Fruit fly (Drosophila melanogaster) whole organism, embryonic: ENCODE data around the gene CG31104.

Experiments used
- ATbp ChIP-seq: fragments of 200-800 bp; sonication (Bioruptor generic); optimal IDR thresholded peaks from 2 replicates; lab custom pipeline; 2017; ENCODE audit warnings: missing biosample characterization, mild to moderate bottlenecking, missing genetic modification characterization, missing genetic modification reagents
- Antp ChIP-seq: fragments of 200-800 bp; sonication (Bioruptor generic); optimal IDR thresholded peaks from 3 replicates; lab custom pipeline; 2016; ENCODE audit warnings: missing biosample characterization, missing genetic modification characterization
- Bgb ChIP-seq: fragments of 200-800 bp; sonication (Bioruptor generic); IDR thresholded peaks from 2 replicates; pipeline ENCODE4 v1.3.6; 2022; ENCODE audit warnings: missing biosample characterization, missing genetic modification characterization; ENCODE audit not compliant: partially characterized antibody
- CG10209 ChIP-seq: fragments of 200-800 bp; sonication (Bioruptor generic); optimal IDR thresholded peaks from 3 replicates; lab custom pipeline; 2017; ENCODE audit warnings: missing biosample characterization, mild to moderate bottlenecking, missing genetic modification characterization, missing genetic modification reagents
- CG11247 ChIP-seq: fragments of 200-800 bp; sonication (Bioruptor generic); IDR thresholded peaks from 2 replicates; pipeline ENCODE4 v1.3.6; 2022; ENCODE audit warnings: missing biosample characterization, missing genetic modification characterization
- CG11456 ChIP-seq: fragments of 200-800 bp; sonication (Bioruptor generic); IDR thresholded peaks from 3 replicates; pipeline ENCODE4 v1.3.6; 2022; ENCODE audit warnings: missing biosample characterization, missing genetic modification characterization
- CG11504 ChIP-seq: fragments of 200-800 bp; sonication (Bioruptor generic); optimal IDR thresholded peaks from 3 replicates; lab custom pipeline; 2019; ENCODE audit warnings: missing biosample characterization, mild to moderate bottlenecking, missing genetic modification characterization, moderate library complexity
- CG12071 ChIP-seq: fragments of 200-800 bp; sonication (Bioruptor generic); optimal IDR thresholded peaks from 3 replicates; lab custom pipeline; 2018; ENCODE audit warnings: missing biosample characterization, mild to moderate bottlenecking, missing genetic modification characterization
- CG1233 ChIP-seq: fragments of 200-800 bp; sonication (Bioruptor generic); optimal IDR thresholded peaks from 4 replicates; lab custom pipeline; 2018; ENCODE audit warnings: missing biosample characterization, mild to moderate bottlenecking, missing genetic modification characterization
- CG1529 ChIP-seq: fragments of 200-800 bp; sonication (Bioruptor generic); optimal IDR thresholded peaks from 3 replicates; lab custom pipeline; 2018; ENCODE audit warnings: missing biosample characterization, missing genetic modification characterization
- CG17802 ChIP-seq: fragments of 200-800 bp; sonication (Bioruptor generic); optimal IDR thresholded peaks from 2 replicates; lab custom pipeline; 2018; ENCODE audit warnings: missing biosample characterization, mild to moderate bottlenecking, missing genetic modification characterization, moderate library complexity
- CG17829 ChIP-seq: fragments of 200-800 bp; optimal IDR thresholded peaks from 2 replicates; lab custom pipeline; 2019; ENCODE audit warnings: missing biosample characterization, mild to moderate bottlenecking, missing genetic modification characterization, moderate library complexity
- CG2202 ChIP-seq: fragments of 200-800 bp; sonication (Bioruptor generic); optimal IDR thresholded peaks from 2 replicates; lab custom pipeline; 2018; ENCODE audit warnings: missing biosample characterization, mild to moderate bottlenecking, missing genetic modification characterization
- CG3995 ChIP-seq: fragments of 200-800 bp; sonication (Bioruptor generic); optimal IDR thresholded peaks from 3 replicates; lab custom pipeline; 2016; ENCODE audit warnings: missing biosample characterization, missing genetic modification characterization
- CG6272 ChIP-seq: fragments of 200-800 bp; sonication (Bioruptor generic); IDR thresholded peaks from 2 replicates; pipeline ENCODE4 v1.3.6; 2022; ENCODE audit warnings: missing biosample characterization, missing genetic modification characterization
- CG6689 ChIP-seq: fragments of 200-800 bp; sonication (Bioruptor generic); IDR thresholded peaks from 2 replicates; pipeline ENCODE4 v1.3.6; 2022; ENCODE audit warnings: missing biosample characterization, missing genetic modification characterization
- CG8281 ChIP-seq: fragments of 200-800 bp; sonication (Bioruptor generic); optimal IDR thresholded peaks from 2 replicates; lab custom pipeline; 2018; ENCODE audit warnings: missing biosample characterization, mild to moderate bottlenecking, missing genetic modification characterization, moderate library complexity
- Dbx ChIP-seq: fragments of 200-800 bp; sonication (Bioruptor generic); IDR thresholded peaks from 3 replicates; pipeline ENCODE4 v1.3.6; 2022; ENCODE audit warnings: missing biosample characterization, missing genetic modification characterization
- Dek ChIP-seq: fragments of 200-800 bp; sonication (Bioruptor generic); optimal IDR thresholded peaks from 3 replicates; lab custom pipeline; 2019; ENCODE audit warnings: missing biosample characterization, mild to moderate bottlenecking, missing genetic modification characterization, moderate library complexity
- Dip3 ChIP-seq: fragments of 200-800 bp; sonication (Bioruptor generic); optimal IDR thresholded peaks from 3 replicates; lab custom pipeline; 2016; ENCODE audit warnings: missing biosample characterization, missing genetic modification characterization
- ERR ChIP-seq: fragments of 200-800 bp; sonication (Bioruptor generic); optimal IDR thresholded peaks from 2 replicates; lab custom pipeline; 2016; ENCODE audit warnings: missing biosample characterization, missing genetic modification characterization
- HLH54F ChIP-seq: fragments of 200-800 bp; sonication (Bioruptor generic); optimal IDR thresholded peaks from 3 replicates; lab custom pipeline; 2016; ENCODE audit warnings: missing biosample characterization, missing genetic modification characterization
- HLHmδ ChIP-seq: fragments of 200-800 bp; sonication (Bioruptor generic); optimal IDR thresholded peaks from 2 replicates; lab custom pipeline; 2018; ENCODE audit warnings: missing biosample characterization, mild to moderate bottlenecking, missing genetic modification characterization, moderate library complexity
- Kr ChIP-seq: fragments of 200-800 bp; sonication (Bioruptor generic); optimal IDR thresholded peaks from 2 replicates; lab custom pipeline; 2017; ENCODE audit warnings: missing biosample characterization, mild to moderate bottlenecking, missing genetic modification characterization
- Max ChIP-seq: fragments of 200-800 bp; sonication (Bioruptor generic); optimal IDR thresholded peaks from 2 replicates; lab custom pipeline; 2016; ENCODE audit warnings: missing biosample characterization, mild to moderate bottlenecking, missing genetic modification characterization
- NK7.1 ChIP-seq: fragments of 200-800 bp; sonication (Bioruptor generic); optimal IDR thresholded peaks from 3 replicates; lab custom pipeline; 2016; ENCODE audit warnings: missing biosample characterization, missing genetic modification characterization
- Nf-YC ChIP-seq: fragments of 200-800 bp; optimal IDR thresholded peaks from 3 replicates; lab custom pipeline; 2019; ENCODE audit warnings: missing biosample characterization, mild to moderate bottlenecking, missing genetic modification characterization, moderate library complexity
- Oli ChIP-seq: fragments of 200-800 bp; sonication (Bioruptor generic); optimal IDR thresholded peaks from 2 replicates; lab custom pipeline; 2018; ENCODE audit warnings: missing biosample characterization, mild to moderate bottlenecking, missing genetic modification characterization, moderate library complexity
- Poxn ChIP-seq: fragments of 200-800 bp; sonication (Bioruptor generic); IDR thresholded peaks from 2 replicates; pipeline ENCODE4 v1.3.6; 2022; ENCODE audit warnings: missing biosample characterization, missing genetic modification characterization
- Sox100B ChIP-seq: fragments of 200-800 bp; sonication (Bioruptor generic); optimal IDR thresholded peaks from 3 replicates; lab custom pipeline; 2018; ENCODE audit warnings: missing biosample characterization, mild to moderate bottlenecking, missing genetic modification characterization
- Stat92E ChIP-seq, 3 experiments: fragments of >200 bp in 2 of 3; fragments of 200-800 bp in 1 of 3; sonication (Bioruptor generic) in 1 of 3; optimal IDR thresholded peaks; 2 replicates each; lab custom pipeline; 2017 to 2019; ENCODE audit warnings: missing biosample characterization in 3 of 3, missing genetic modification characterization in 3 of 3, mild to moderate bottlenecking in 1 of 3, moderate library complexity in 1 of 3
- Tbp ChIP-seq: fragments of >200 bp; optimal IDR thresholded peaks from 2 replicates; lab custom pipeline; 2018; ENCODE audit warnings: missing biosample characterization, missing genetic modification characterization
- YL-1 ChIP-seq: fragments of 200-800 bp; sonication (Bioruptor generic); optimal IDR thresholded peaks from 3 replicates; lab custom pipeline; 2017; ENCODE audit warnings: missing biosample characterization, mild to moderate bottlenecking, missing genetic modification characterization
- ab ChIP-seq: fragments of 200-800 bp; sonication (Bioruptor generic); optimal IDR thresholded peaks from 2 replicates; lab custom pipeline; 2016; ENCODE audit warnings: missing biosample characterization, missing genetic modification characterization
- aop ChIP-seq: fragments of 200-800 bp; sonication (Bioruptor generic); IDR thresholded peaks from 2 replicates; pipeline ENCODE4 v1.3.6; 2022; ENCODE audit warnings: missing biosample characterization, missing genetic modification characterization
- bsh ChIP-seq, 2 experiments: fragments of 200-800 bp; sonication (Bioruptor generic); optimal IDR thresholded peaks; 2 replicates each; lab custom pipeline; 2017 to 2018; ENCODE audit warnings: mild to moderate bottlenecking in 2 of 2, missing biosample characterization in 2 of 2, missing genetic modification characterization in 2 of 2, moderate library complexity in 1 of 2
- corto ChIP-seq: fragments of 200-800 bp; sonication (Bioruptor generic); optimal IDR thresholded peaks from 2 replicates; lab custom pipeline; 2016; ENCODE audit warnings: missing biosample characterization, mild to moderate bottlenecking, missing genetic modification characterization, moderate library complexity
- da ChIP-seq: fragments of 200-800 bp; sonication (Bioruptor generic); optimal IDR thresholded peaks from 2 replicates; lab custom pipeline; 2016; ENCODE audit warnings: missing biosample characterization, missing genetic modification characterization
- disco-r ChIP-seq: fragments of 200-800 bp; sonication (Bioruptor generic); optimal IDR thresholded peaks from 2 replicates; lab custom pipeline; 2016; ENCODE audit warnings: missing biosample characterization, missing genetic modification characterization
- dmrt11E ChIP-seq: fragments of 200-800 bp; sonication (Bioruptor generic); optimal IDR thresholded peaks from 3 replicates; lab custom pipeline; 2018; ENCODE audit warnings: missing biosample characterization, mild to moderate bottlenecking, missing genetic modification characterization, moderate library complexity
- insv ChIP-seq, 2 experiments: fragments of 200-800 bp; sonication (Bioruptor generic); optimal IDR thresholded peaks; 3 replicates each; lab custom pipeline; 2016 to 2018; ENCODE audit warnings: missing biosample characterization in 2 of 2, missing genetic modification characterization in 2 of 2
- kah ChIP-seq: fragments of 200-800 bp; sonication (Bioruptor generic); optimal IDR thresholded peaks from 2 replicates; lab custom pipeline; 2018; ENCODE audit warnings: missing biosample characterization, mild to moderate bottlenecking, missing genetic modification characterization
- kay ChIP-seq: fragments of 200-800 bp; sonication (Bioruptor generic); optimal IDR thresholded peaks from 2 replicates; lab custom pipeline; 2016; ENCODE audit warnings: missing biosample characterization, missing genetic modification characterization
- ken ChIP-seq: fragments of 200-800 bp; sonication (Bioruptor generic); IDR thresholded peaks from 3 replicates; pipeline ENCODE4 v1.3.6; 2022; ENCODE audit warnings: missing biosample characterization, missing genetic modification characterization
- repo ChIP-seq: fragments of 200-800 bp; sonication (Bioruptor generic); optimal IDR thresholded peaks from 2 replicates; lab custom pipeline; 2016; ENCODE audit warnings: missing biosample characterization, missing genetic modification characterization
- sc ChIP-seq, 3 experiments: fragments of >200 bp in 2 of 3; fragments of 200-800 bp in 1 of 3; sonication (Bioruptor generic) in 1 of 3; optimal IDR thresholded peaks; 2 replicates in 2 of 3; 3 replicates in 1 of 3; lab custom pipeline; 2017; ENCODE audit warnings: mild to moderate bottlenecking in 1 of 3, missing biosample characterization in 1 of 3, missing genetic modification characterization in 1 of 3, missing genetic modification reagents in 1 of 3
- sens-2 ChIP-seq: fragments of 200-800 bp; sonication (Bioruptor generic); IDR thresholded peaks from 2 replicates; pipeline ENCODE4 v1.3.6; 2022; ENCODE audit warnings: missing biosample characterization, missing genetic modification characterization
- tio ChIP-seq: fragments of 200-800 bp; sonication (Bioruptor generic); optimal IDR thresholded peaks from 2 replicates; lab custom pipeline; 2017; ENCODE audit warnings: missing biosample characterization, missing genetic modification characterization, inconsistent platforms
- tx ChIP-seq: fragments of 200-800 bp; sonication (Bioruptor generic); optimal IDR thresholded peaks from 2 replicates; lab custom pipeline; 2016; ENCODE audit warnings: missing biosample characterization, missing genetic modification characterization

The CG31104 gene

DNA sequence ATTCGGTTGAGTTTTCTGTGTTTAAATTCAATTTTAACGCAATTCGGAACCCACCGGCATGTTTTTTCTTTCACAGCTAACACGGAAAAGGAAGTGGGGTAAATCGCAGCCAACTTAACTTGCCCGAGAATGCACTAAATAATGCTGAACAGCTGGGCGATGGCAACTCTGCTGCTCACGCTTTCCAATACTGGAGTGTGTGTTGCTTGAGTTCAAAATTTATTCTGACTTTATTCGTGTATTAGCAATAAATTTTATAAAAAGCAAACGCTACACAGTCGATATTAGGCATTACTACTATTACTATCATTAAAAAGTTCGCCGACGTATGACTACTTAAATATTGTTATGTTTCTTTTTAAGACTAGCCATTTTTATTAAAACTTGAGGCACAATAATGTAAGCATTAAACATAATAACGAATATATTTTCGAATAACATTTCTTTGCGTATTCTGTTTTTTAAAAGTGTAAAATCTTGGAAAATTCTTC, 37.8 kb upstream of the CG31104 start, which contains the start of the genes RpS27 and Nup37 (continued):
- TF ChIP-seq CG1233 (GFP tag; lab: Kevin White, UChicago) (peak; percentile 99), sc (optimal IDR thresholded peaks at IDR 0.05; lab: Kevin White, UChicago) (no peak), sc (GFP tag; optimal IDR thresholded peaks at IDR 0.05; lab: Kevin White, UChicago) (peak; percentile 97), CG10209 (peak; percentile 99), Dbx (GFP tag; lab: Robert Waterston, UW) (peak; percentile 99), Max (GFP tag; lab: Kevin White, UChicago) (peak; percentile 98), bsh (GFP tag; optimal IDR thresholded peaks at IDR 0.05; lab: Kevin White, UChicago) (peak; percentile 50 to 93), CG17802 (peak; percentile 94), Tbp (no peak), disco-r (GFP tag; lab: Kevin White, UChicago) (peak; percentile 98), corto (GFP tag; lab: Kevin White, UChicago) (peak; percentile 71), ken (GFP tag; lab: Robert Waterston, UW) (peak; percentile 99), CG11456 (GFP tag; lab: Robert Waterston, UW) (peak; percentile 99), ATbp (GFP tag; lab: Kevin White, UChicago) (peak; percentile 97), CG1529 (peak; percentile 96), CG17829 (tag; lab: Kevin White, UChicago) (peak; percentile 94), Nf-YC (peak; percentile 88), sens-2 (GFP tag; lab: Robert Waterston, UW) (peak; percentile 97), HLH54F (GFP tag; lab: Kevin White, UChicago) (peak; percentile 98), Oli (tag; lab: Kevin White, UChicago) (peak; percentile 94), Stat92E (GFP tag; optimal IDR thresholded peaks at IDR 0.05; lab: Kevin White, UChicago) (peak in 1 of 3 experiments; percentile 82), kah (GFP tag; lab: Kevin White, UChicago) (peak; percentile 94), Kr (GFP tag; lab: Kevin White, UChicago) (peak; percentile 97), YL-1 (GFP tag; lab: Kevin White, UChicago) (peak; percentile 100), CG11247 (GFP tag; lab: Robert Waterston, UW) (peak; percentile 99), dmrt11E (peak; percentile 94), Dek (tag; lab: Kevin White, UChicago) (peak; percentile 95), Dip3 (GFP tag; lab: Kevin White, UChicago) (peak; percentile 98), NK7.1 (GFP tag; lab: Kevin White, UChicago) (peak; percentile 99), HLHmδ (peak; percentile 100), CG12071 (GFP tag; lab: Kevin White, UChicago) (peak; percentile 99), repo (peak; percentile 98), kay (GFP tag; lab: Kevin White, UChicago) (peak; percentile 93), CG6272 (GFP tag; lab: Robert Waterston, UW) (peak; percentile 91), Sox100B (peak; percentile 97), CG3995 (GFP tag; lab: Kevin White, UChicago) (peak; percentile 89), CG6689 (GFP tag; lab: Robert Waterston, UW) (peak; percentile 91), tx (GFP tag; lab: Kevin White, UChicago) (peak; percentile 97), ERR (GFP tag; lab: Kevin White, UChicago) (peak; percentile 90), aop (peak; percentile 80; the same call in 1 of the 2 replicates), da (GFP tag; lab: Kevin White, UChicago) (peak; percentile 99), Bgb (peak; percentile 43; the same call in 1 of the 2 replicates), tio (GFP tag; lab: Kevin White, UChicago) (peak; percentile 96), ab (GFP tag; lab: Kevin White, UChicago) (peak; percentile 94), CG8281 (tag; lab: Kevin White, UChicago) (peak; percentile 87), Antp (GFP tag; lab: Kevin White, UChicago) (peak; percentile 98), CG2202 (tag; lab: Kevin White, UChicago) (peak; percentile 96), insv (GFP tag; optimal IDR thresholded peaks at IDR 0.05; lab: Kevin White, UChicago) (peak in 1 of 2 experiments; percentile 87), CG11504 (tag; lab: Kevin White, UChicago) (peak; percentile 93), Poxn (peak; percentile 84)
